Fruit fly (Drosophila melanogaster): ENCODE data around the gene LKRSDH.

Gene LKRSDH

DNA sequence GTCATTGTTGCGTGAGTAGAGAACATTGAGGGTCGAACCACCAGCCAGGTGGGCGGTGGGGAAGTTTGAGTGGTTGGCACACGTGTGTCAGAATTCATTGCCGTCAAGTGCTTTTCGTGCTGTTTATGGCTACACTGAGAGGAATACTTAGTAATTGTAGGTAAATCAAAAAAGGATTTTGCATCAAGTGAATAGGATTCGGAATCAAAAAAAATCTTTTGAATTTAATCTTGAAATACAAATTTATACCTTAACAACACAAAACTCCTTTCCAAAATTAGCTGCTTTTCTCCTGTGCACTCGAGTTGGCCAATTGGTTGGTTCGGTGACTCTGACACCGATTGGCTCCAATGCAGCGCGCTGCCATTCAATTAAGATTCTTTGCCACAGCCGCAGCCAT, 41.2 kb downstream of the LKRSDH start:
- no peak for TF ChIP-seq usp (GFP tag; optimal IDR thresholded peaks at IDR 0.05)
- no peak for TF ChIP-seq Dll (optimal IDR thresholded peaks at IDR 0.05)
- TF ChIP-seq psq (optimal IDR thresholded peaks at IDR 0.05): no peak
- no peak for TF ChIP-seq CG8478 (optimal IDR thresholded peaks at IDR 0.05)
- TF ChIP-seq EcR (GFP tag; optimal IDR thresholded peaks at IDR 0.05): no peak
- TF ChIP-seq pan (optimal IDR thresholded peaks at IDR 0.05): no peak

DNA sequence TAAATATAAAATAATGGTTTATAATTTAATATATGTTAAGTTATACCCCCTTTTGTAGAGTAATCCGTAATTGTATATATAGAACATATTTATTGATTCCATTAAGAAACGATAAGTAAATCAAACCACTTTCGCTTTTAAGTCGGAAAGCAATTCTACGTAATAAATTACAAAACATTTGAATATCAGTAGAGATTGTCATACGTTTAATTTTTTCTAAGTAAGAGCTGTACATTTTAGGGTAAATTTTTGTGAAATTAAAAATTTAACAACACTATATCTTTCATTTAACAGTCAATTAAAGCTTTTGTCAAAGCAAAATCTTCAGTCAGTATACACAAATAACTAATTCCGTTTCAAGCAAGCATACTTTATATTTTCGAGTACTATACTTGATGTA, 41.9 kb downstream of the LKRSDH start, which contains the start of gene CG46025:
Gene CG46025, plus strand, starts transcription at position 301 of the 400 bp plus-strand sequence.
- TF ChIP-seq CG8478 (optimal IDR thresholded peaks at IDR 0.05) (no peak), EcR (GFP tag; optimal IDR thresholded peaks at IDR 0.05) (no peak), Dll (optimal IDR thresholded peaks at IDR 0.05) (no peak), psq (optimal IDR thresholded peaks at IDR 0.05) (no peak), usp (GFP tag; optimal IDR thresholded peaks at IDR 0.05) (no peak), pan (optimal IDR thresholded peaks at IDR 0.05) (no peak)

DNA sequence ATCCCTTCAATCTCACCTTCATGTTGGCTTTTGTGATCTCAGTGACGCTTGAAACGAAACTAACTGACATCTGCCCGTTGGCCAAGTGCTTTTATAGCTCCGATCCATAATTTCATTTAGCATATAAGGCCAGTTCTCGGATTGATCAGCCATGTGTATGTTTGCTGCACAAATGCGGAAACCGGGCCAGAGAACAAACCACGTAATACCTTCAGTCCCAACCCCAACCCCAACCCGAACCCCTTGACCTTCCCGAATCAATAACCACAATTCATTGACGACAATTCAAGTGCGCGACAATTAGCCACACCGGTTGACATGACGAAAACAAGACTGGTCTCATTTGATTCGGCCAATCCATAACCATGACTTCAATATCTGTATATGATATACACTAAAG, 42.7 kb downstream of the LKRSDH start, which contains the start of gene CG7203:
Gene CG7203, minus strand, starts transcription at position 101 of the 400 bp plus-strand sequence.
- no peak for TF ChIP-seq pan (optimal IDR thresholded peaks at IDR 0.05)
- TF ChIP-seq EcR (GFP tag; optimal IDR thresholded peaks at IDR 0.05): no peak
- TF ChIP-seq psq (optimal IDR thresholded peaks at IDR 0.05): no peak
- no peak for TF ChIP-seq CG8478 (optimal IDR thresholded peaks at IDR 0.05)
- no peak for TF ChIP-seq usp (GFP tag; optimal IDR thresholded peaks at IDR 0.05)
- TF ChIP-seq Dll (optimal IDR thresholded peaks at IDR 0.05): no peak

DNA sequence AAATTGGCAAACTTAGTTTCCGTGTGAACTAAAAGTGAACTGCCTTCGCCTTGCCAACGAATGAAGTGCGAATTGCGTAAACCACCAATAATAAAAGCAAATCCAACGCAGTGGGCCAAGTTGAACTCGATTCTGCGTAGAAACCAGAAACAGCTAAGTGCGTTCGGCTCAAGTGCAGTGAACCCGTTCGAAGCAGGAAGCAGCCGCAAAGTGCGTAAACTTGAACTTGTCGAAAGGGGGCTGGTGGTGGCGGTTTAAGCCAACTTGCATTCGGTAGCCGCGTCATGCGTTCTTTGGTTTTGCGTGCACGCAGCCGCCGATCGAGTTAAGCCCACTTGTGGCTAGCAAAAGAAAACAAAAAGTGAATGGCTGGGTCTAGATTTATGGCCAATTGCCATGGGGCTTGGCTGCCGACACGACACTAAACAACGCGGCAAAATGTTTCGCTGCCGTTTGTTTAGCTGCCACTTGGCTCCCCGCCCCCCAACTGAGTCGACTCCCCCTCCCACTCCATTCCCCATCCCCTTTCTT, 45.1 kb downstream of the LKRSDH start:
- TF ChIP-seq CG8478 (optimal IDR thresholded peaks at IDR 0.05) (no peak), EcR (GFP tag; optimal IDR thresholded peaks at IDR 0.05) (peak in 1 of 2 experiments; percentile 72)

DNA sequence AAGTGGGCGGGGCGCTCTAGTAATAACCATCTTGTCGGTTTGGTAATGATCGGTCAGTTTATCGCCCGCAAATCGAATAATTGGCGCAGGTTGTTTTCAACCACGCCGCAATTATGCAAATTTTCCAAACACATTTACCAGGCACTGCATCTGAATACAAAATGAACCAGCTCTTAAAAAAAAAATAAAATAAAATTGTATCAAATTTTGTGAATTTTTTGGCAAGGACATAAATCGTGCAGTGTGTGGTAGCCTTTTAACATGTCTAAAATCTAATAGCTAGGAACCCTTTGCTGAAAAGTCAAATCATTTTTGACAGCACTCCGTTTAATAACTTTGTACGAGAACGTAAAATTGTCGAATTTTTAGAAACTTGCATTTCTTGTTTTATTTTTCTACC, 48.8 kb downstream of the LKRSDH start, which contains the start of gene ATPsynGL:
Gene ATPsynGL, plus strand, starts transcription at position 301 of the 400 bp plus-strand sequence.
- TF ChIP-seq usp (GFP tag; optimal IDR thresholded peaks at IDR 0.05) (no peak), Dll (optimal IDR thresholded peaks at IDR 0.05) (no peak), EcR (GFP tag; optimal IDR thresholded peaks at IDR 0.05) (no peak), CG8478 (optimal IDR thresholded peaks at IDR 0.05) (no peak), psq (optimal IDR thresholded peaks at IDR 0.05) (no peak)

DNA sequence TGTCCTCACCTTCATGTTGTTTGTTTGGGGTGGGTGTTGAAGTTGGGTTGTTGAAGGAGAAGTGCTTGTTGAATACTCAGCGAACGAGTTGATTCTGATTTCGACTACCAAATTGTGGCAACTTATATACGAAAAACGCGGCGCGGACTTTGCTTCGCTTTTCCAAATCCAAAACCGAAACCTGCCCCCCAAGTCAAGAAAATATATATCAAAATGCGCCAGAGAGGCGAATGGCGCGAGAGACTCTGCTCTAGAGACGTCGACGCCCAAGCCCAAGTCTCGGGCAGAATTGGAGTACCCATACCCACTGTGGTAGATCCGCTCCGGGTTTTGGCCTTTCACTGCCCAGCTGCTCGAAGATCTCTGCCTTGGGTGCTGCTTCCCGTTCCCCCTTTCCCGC, 51.0 kb downstream of the LKRSDH start, which contains the start of gene CG7214:
Gene CG7214, minus strand, starts transcription at position 101 of the 400 bp plus-strand sequence.
- TF ChIP-seq CG8478 (optimal IDR thresholded peaks at IDR 0.05) (no peak), psq (optimal IDR thresholded peaks at IDR 0.05) (no peak), EcR (GFP tag; optimal IDR thresholded peaks at IDR 0.05) (no peak), pan (optimal IDR thresholded peaks at IDR 0.05) (no peak), usp (GFP tag; optimal IDR thresholded peaks at IDR 0.05) (no peak), Dll (optimal IDR thresholded peaks at IDR 0.05) (no peak)

DNA sequence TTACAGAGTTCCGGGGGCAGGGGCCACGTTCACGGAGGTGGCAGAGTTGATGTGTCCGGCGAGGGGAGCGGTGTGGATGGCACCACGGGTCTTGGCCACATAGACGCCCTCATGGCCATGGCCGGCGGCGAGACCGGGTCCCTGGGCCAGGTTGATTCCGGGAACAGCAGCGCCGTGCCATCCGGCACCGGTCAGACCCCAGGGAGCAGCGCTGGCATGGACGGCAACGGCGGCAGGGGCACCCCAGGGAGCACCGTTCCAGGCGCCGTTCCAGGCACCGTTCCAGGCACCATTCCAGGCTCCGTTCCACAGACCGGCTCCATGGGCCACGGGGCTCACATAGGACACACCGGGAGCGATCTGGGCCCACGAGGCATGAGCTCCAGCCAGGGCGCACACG, 51.6 kb downstream of the LKRSDH start:
- TF ChIP-seq usp (GFP tag; optimal IDR thresholded peaks at IDR 0.05): no peak
- TF ChIP-seq EcR (GFP tag; optimal IDR thresholded peaks at IDR 0.05): no peak
- TF ChIP-seq CG8478 (optimal IDR thresholded peaks at IDR 0.05): no peak

DNA sequence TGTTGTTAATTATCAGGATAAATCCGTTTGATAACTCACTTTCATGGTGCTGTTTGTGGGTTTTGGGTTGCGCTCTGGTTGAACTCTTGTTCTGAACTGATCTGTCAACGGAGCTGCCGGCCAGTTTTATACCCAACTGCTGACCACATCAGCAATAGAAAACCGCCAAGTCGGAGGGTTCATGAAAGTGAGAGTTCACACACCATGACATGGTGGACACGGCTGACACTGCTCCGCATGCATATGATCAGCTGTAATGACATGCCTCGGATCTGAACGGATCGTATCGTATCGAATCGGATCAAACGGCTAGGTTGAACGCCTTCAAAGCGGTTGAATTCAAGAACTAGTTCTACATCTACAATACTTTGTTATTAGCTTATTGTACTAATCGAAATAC, 54.3 kb downstream of the LKRSDH start, which contains the start of gene Acp1:
Gene Acp1, minus strand, starts transcription at position 101 of the 400 bp plus-strand sequence.
- TF ChIP-seq CG8478 (optimal IDR thresholded peaks at IDR 0.05): no peak

All from whole organism.